Fruit fly (Drosophila melanogaster): ENCODE data around the gene c12.2.

c12.2 gene

DNA sequence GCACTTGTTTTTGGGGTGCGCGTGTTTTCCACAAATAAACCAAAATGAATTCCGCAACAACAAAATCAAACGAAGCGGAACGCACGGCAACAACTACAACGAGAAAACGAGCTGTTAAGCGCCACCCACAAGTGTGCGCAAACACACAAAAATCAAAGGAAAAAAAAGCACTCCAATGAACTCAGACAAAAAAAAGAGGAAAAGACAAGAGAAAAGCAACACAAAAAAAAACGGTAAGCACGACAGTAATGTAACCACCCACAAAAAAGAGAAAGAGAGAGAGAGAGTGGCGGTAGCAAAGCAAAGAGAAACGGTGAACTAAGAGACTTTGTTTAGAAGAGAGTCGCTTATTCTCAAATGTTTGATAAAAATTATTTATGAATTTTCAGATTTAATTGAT lies 13.4 kb upstream of the c12.2 start:
- TF ChIP-seq dsf (GFP tag; optimal IDR thresholded peaks at IDR 0.05; ENCODE audit: borderline replicate concordance), result no peak
- no peak for TF ChIP-seq lola (GFP tag; optimal IDR thresholded peaks at IDR 0.05)
- TF ChIP-seq ey (GFP tag; optimal IDR thresholded peaks at IDR 0.05), result no peak
- TF ChIP-seq Rel (GFP tag; optimal IDR thresholded peaks at IDR 0.05), result peak; percentile 45
- TF ChIP-seq Rel (tag; optimal IDR thresholded peaks at IDR 0.05), result peak; percentile 39
- TF ChIP-seq dl (GFP tag; optimal IDR thresholded peaks at IDR 0.05; ENCODE audit: insufficient read depth in 1 of 2, partially characterized antibody in 2 of 2), result peak in 1 of 2 experiments; percentile 36
- no peak for TF ChIP-seq GATAd (GFP tag; optimal IDR thresholded peaks at IDR 0.05)
- no peak for TF ChIP-seq HLH106 (tag; optimal IDR thresholded peaks at IDR 0.05)
- no peak for TF ChIP-seq usp (GFP tag; optimal IDR thresholded peaks at IDR 0.05)
- TF ChIP-seq sv (GFP tag; optimal IDR thresholded peaks at IDR 0.05), result no peak
- no peak for TF ChIP-seq foxo (GFP tag; optimal IDR thresholded peaks at IDR 0.05)
- no peak for TF ChIP-seq Hr83 (GFP tag; optimal IDR thresholded peaks at IDR 0.05; ENCODE audit: poor library complexity, severe bottlenecking)
- no peak for TF ChIP-seq Mio (GFP tag; optimal IDR thresholded peaks at IDR 0.05)
- no peak for TF ChIP-seq brk (GFP tag; optimal IDR thresholded peaks at IDR 0.05)
- TF ChIP-seq OdsH (GFP tag; optimal IDR thresholded peaks at IDR 0.05), result no peak
- peak; percentile 26 for TF ChIP-seq sage (GFP tag; optimal IDR thresholded peaks at IDR 0.05)
- TF ChIP-seq h (GFP tag; optimal IDR thresholded peaks at IDR 0.05), result no peak
- no peak for TF ChIP-seq woc (GFP tag; optimal IDR thresholded peaks at IDR 0.05)
- TF ChIP-seq tai (GFP tag; optimal IDR thresholded peaks at IDR 0.05), result no peak
- TF ChIP-seq Abd-B (GFP tag; optimal IDR thresholded peaks at IDR 0.05), result no peak
- TF ChIP-seq dmrt93B (GFP tag; optimal IDR thresholded peaks at IDR 0.05), result no peak
- peak; percentile 87 for TF ChIP-seq Sp1 (GFP tag; optimal IDR thresholded peaks at IDR 0.05)
- peak; percentile 27 for TF ChIP-seq CG9705 (GFP tag; optimal IDR thresholded peaks at IDR 0.05)
- no peak for TF ChIP-seq Myc (optimal IDR thresholded peaks at IDR 0.05)
- TF ChIP-seq Dfd (GFP tag; optimal IDR thresholded peaks at IDR 0.05), result no peak
- no peak for TF ChIP-seq pan (optimal IDR thresholded peaks at IDR 0.05)
- peak; percentile 62 for TF ChIP-seq CrebA (GFP tag; optimal IDR thresholded peaks at IDR 0.05; ENCODE audit: borderline replicate concordance)
- no peak for TF ChIP-seq Hr78 (GFP tag; optimal IDR thresholded peaks at IDR 0.05)
- no peak for TF ChIP-seq Vsx2 (GFP tag; optimal IDR thresholded peaks at IDR 0.05; ENCODE audit: partially characterized antibody)

dm6 chrX:9309959-9310658 lies 9.1 kb upstream of the c12.2 start:
- TF ChIP-seq psq (GFP tag; optimal IDR thresholded peaks at IDR 0.05), result peak; percentile 5
- TF ChIP-seq Hr78 (GFP tag; optimal IDR thresholded peaks at IDR 0.05), result no peak
- TF ChIP-seq CG32264 (GFP tag; optimal IDR thresholded peaks at IDR 0.05), result no peak
- TF ChIP-seq br (GFP tag; optimal IDR thresholded peaks at IDR 0.05), result no peak
- peak; percentile 0 for TF ChIP-seq h (GFP tag; optimal IDR thresholded peaks at IDR 0.05)
- TF ChIP-seq rgr (GFP tag; optimal IDR thresholded peaks at IDR 0.05), result peak; percentile 8
- no peak for TF ChIP-seq woc (GFP tag; optimal IDR thresholded peaks at IDR 0.05)
- TF ChIP-seq lola (GFP tag; optimal IDR thresholded peaks at IDR 0.05), result no peak
- TF ChIP-seq dsf (GFP tag; optimal IDR thresholded peaks at IDR 0.05; ENCODE audit: borderline replicate concordance), result no peak
- TF ChIP-seq tai (GFP tag; optimal IDR thresholded peaks at IDR 0.05), result no peak
- no peak for TF ChIP-seq sage (GFP tag; optimal IDR thresholded peaks at IDR 0.05)
- no peak for TF ChIP-seq GATAd (GFP tag; optimal IDR thresholded peaks at IDR 0.05)
- peak in 1 of 2 experiments; percentile 15 for TF ChIP-seq foxo (GFP tag; optimal IDR thresholded peaks at IDR 0.05)
- TF ChIP-seq fru (GFP tag; optimal IDR thresholded peaks at IDR 0.05), result peak; percentile 20
- TF ChIP-seq Dif (GFP tag; optimal IDR thresholded peaks at IDR 0.05; ENCODE audit: partially characterized antibody), result no peak
- no peak for TF ChIP-seq usp (GFP tag; optimal IDR thresholded peaks at IDR 0.05)
- no peak for TF ChIP-seq HLH106 (tag; optimal IDR thresholded peaks at IDR 0.05)
- no peak for TF ChIP-seq Hr83 (GFP tag; optimal IDR thresholded peaks at IDR 0.05; ENCODE audit: poor library complexity, severe bottlenecking)
- TF ChIP-seq Sp1 (GFP tag; optimal IDR thresholded peaks at IDR 0.05), result no peak
- no peak for TF ChIP-seq CrebA (GFP tag; optimal IDR thresholded peaks at IDR 0.05; ENCODE audit: borderline replicate concordance)
- TF ChIP-seq Vsx2 (GFP tag; optimal IDR thresholded peaks at IDR 0.05; ENCODE audit: partially characterized antibody), result no peak
- no peak for TF ChIP-seq Jra (GFP tag; optimal IDR thresholded peaks at IDR 0.05)
- no peak for TF ChIP-seq N (GFP tag; optimal IDR thresholded peaks at IDR 0.05)
- no peak for TF ChIP-seq brk (GFP tag; optimal IDR thresholded peaks at IDR 0.05)
- no peak for TF ChIP-seq sv (GFP tag; optimal IDR thresholded peaks at IDR 0.05)
